Worm (Caenorhabditis elegans) whole organism, L1 larva: Measurements from ENCODE around the gene VY10G11R.1.
"Not testable (repeated sequence)": the region's sequence is repeated elsewhere in the genome, so short reads cannot be mapped to it uniquely, and the experiment has no call there.

Experiments used
- C16A3.4 ChIP-seq: fragments of 150-350 bp; optimal IDR thresholded peaks from 2 replicates; lab custom pipeline; 2014; ENCODE audit warnings: missing biosample characterization, missing genetic modification characterization
- ama-1 ChIP-seq: fragments of 150-350 bp; optimal IDR thresholded peaks from 2 replicates; lab custom pipeline; 2014
- egl-27 ChIP-seq, 2 experiments: fragments of 150-350 bp in 1 of 2; sonication (generic microtip); optimal IDR thresholded peaks; 3 replicates each; lab custom pipeline; 2017 to 2018; ENCODE audit warnings: missing biosample characterization in 2 of 2, missing genetic modification characterization in 2 of 2, missing genetic modification reagents in 2 of 2
- fkh-8 ChIP-seq: sonication (generic microtip); optimal IDR thresholded peaks from 2 replicates; lab custom pipeline; 2016; ENCODE audit warnings: mild to moderate bottlenecking, missing genetic modification characterization, missing compliant biosample characterization
- grh-1 ChIP-seq: fragments of 200-800 bp; sonication (Bioruptor generic); IDR thresholded peaks from 2 replicates; pipeline ENCODE4 v1.3.6; 2022; ENCODE audit warnings: missing genetic modification reagents, missing genetic modification characterization, missing compliant biosample characterization
- jun-1 ChIP-seq: fragments of 150-350 bp; optimal IDR thresholded peaks from 2 replicates; lab custom pipeline; 2014; ENCODE audit warnings: missing biosample characterization, missing genetic modification reagents, missing genetic modification characterization
- lsy-2 ChIP-seq, 2 experiments: fragments of 150-350 bp; optimal IDR thresholded peaks; 2 replicates each; lab custom pipeline; 2014; ENCODE audit warnings: missing biosample characterization in 2 of 2, missing genetic modification characterization in 2 of 2
- mdl-1 ChIP-seq, 2 experiments: fragments of 150-350 bp; optimal IDR thresholded peaks; 2 replicates each; lab custom pipeline; 2014 to 2017; ENCODE audit warnings: missing biosample characterization in 2 of 2, missing genetic modification characterization in 2 of 2, inconsistent platforms in 1 of 2
- mep-1 ChIP-seq: fragments of 150-350 bp; optimal IDR thresholded peaks from 2 replicates; lab custom pipeline; 2014; ENCODE audit warnings: missing biosample characterization, missing genetic modification characterization
- nhr-11 ChIP-seq: fragments of 150-350 bp; optimal IDR thresholded peaks from 2 replicates; lab custom pipeline; 2014; ENCODE audit warnings: missing biosample characterization, missing genetic modification characterization
- nhr-85 ChIP-seq: sonication (generic microtip); peaks from one replicate; lab custom pipeline; 2016; ENCODE audit warnings: missing genetic modification characterization, inconsistent platforms, missing compliant biosample characterization
- unc-62 ChIP-seq: fragments of 150-350 bp; optimal IDR thresholded peaks from 2 replicates; lab custom pipeline; 2014; ENCODE audit warnings: missing biosample characterization, missing genetic modification reagents, missing genetic modification characterization
- ztf-11 ChIP-seq, 2 experiments: sonication (generic microtip); optimal IDR thresholded peaks; 2 replicates each; lab custom pipeline; 2016 to 2017; ENCODE audit warnings: missing genetic modification characterization in 2 of 2, missing biosample characterization in 1 of 2, missing compliant biosample characterization in 1 of 2

- not testable (repeated sequence) for TF ChIP-seq nhr-11 (tag; lab: Kevin White, UChicago); ama-1 (lab: Kevin White, UChicago); grh-1; unc-62 (GFP tag; lab: Kevin White, UChicago); mdl-1 (tag; optimal IDR thresholded peaks at IDR 0.05; lab: Kevin White, UChicago); C16A3.4 (tag; lab: Kevin White, UChicago); fkh-8 (tag; lab: Kevin White, UChicago); mep-1; ztf-11 (tag; optimal IDR thresholded peaks at IDR 0.05; lab: Kevin White, UChicago); jun-1 (tag; lab: Kevin White, UChicago); nhr-85 (tag; lab: Kevin White, UChicago); lsy-2 (tag; optimal IDR thresholded peaks at IDR 0.05; lab: Kevin White, UChicago); egl-27 (tag; optimal IDR thresholded peaks at IDR 0.05; lab: Kevin White, UChicago)
Observed at ce11 chrIV:16480888-16481287, 10.1 kb upstream of the VY10G11R.1 start, which contains the start of gene Y51H4A.938.
